Worm (Caenorhabditis elegans) whole organism, L3 larva: ENCODE measurements around the gene F19G12.4.

Experiments used
- ZK546.5 ChIP-seq: sonication (generic microtip); optimal IDR thresholded peaks from 2 replicates; lab custom pipeline; 2017; ENCODE audit warnings: missing biosample characterization, missing genetic modification characterization
- elt-1 ChIP-seq: fragments of 150-350 bp; optimal IDR thresholded peaks from 2 replicates; lab custom pipeline; 2014; ENCODE audit warnings: missing biosample characterization, missing genetic modification characterization
- nhr-237 ChIP-seq: fragments of 150-350 bp; optimal IDR thresholded peaks from 2 replicates; lab custom pipeline; 2014; ENCODE audit warnings: missing biosample characterization, missing genetic modification characterization
- nhr-77 ChIP-seq: fragments of 150-350 bp; optimal IDR thresholded peaks from 2 replicates; lab custom pipeline; 2014; ENCODE audit warnings: missing biosample characterization, missing genetic modification characterization
- pha-4 ChIP-seq: fragments of 150-350 bp; optimal IDR thresholded peaks from 2 replicates; lab custom pipeline; 2014; ENCODE audit warnings: missing biosample characterization, missing genetic modification reagents, missing genetic modification characterization
- tbx-2 ChIP-seq: sonication (generic microtip); optimal IDR thresholded peaks from 2 replicates; lab custom pipeline; 2016; ENCODE audit warnings: mild to moderate bottlenecking, missing genetic modification characterization, missing compliant biosample characterization
- unc-39 ChIP-seq: sonication (generic microtip); optimal IDR thresholded peaks from 4 replicates; lab custom pipeline; 2017; ENCODE audit warnings: missing biosample characterization, missing genetic modification characterization

F19G12.4 gene

DNA sequence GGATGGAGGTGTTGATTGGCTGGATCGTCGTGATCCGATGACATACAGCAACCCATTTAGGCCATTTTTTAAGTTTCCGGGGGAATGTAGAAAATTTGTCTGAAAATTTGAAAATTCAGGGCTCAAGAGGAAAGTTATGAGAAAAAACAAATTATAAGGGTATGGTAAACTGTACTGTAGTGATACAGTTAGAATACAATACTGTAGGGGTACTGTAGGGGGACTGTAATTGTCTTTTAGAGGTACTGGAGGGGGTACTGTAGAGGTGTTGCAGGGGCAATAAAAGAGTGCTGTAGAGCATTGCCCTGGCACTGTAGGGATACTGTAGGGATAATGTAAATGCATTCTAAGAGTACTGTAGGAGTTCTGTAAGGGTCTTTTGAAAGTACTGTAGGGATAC is 47.6 kb downstream of the F19G12.4 start, which contains the start of gene D1005.6:
TSS of gene D1005.6 (minus strand) at position 101 of the 400 bp plus-strand sequence.
- TF ChIP-seq nhr-77 (tag; lab: Kevin White, UChicago) (no peak), pha-4 (tag; lab: Kevin White, UChicago) (no peak), nhr-237 (tag; lab: Kevin White, UChicago) (no peak), tbx-2 (tag; lab: Kevin White, UChicago) (no peak), unc-39 (tag; lab: Kevin White, UChicago) (no peak), ZK546.5 (no peak), elt-1 (no peak)
